Worm (Caenorhabditis elegans) whole organism, young adult: ENCODE data around the gene ins-34.

ENCODE experiments used
- B0019.2 ChIP-seq: fragments of 200-800 bp; sonication (Bioruptor generic); conservative IDR thresholded peaks from 2 replicates; pipeline ENCODE4 v1.3.6; 2022; ENCODE audit warnings: missing genetic modification reagents, missing genetic modification characterization, missing compliant biosample characterization
- B0336.3 ChIP-seq: fragments of 200-800 bp; sonication (Bioruptor generic); IDR thresholded peaks from 2 replicates; pipeline ENCODE4 v1.3.6; 2022; ENCODE audit warnings: missing genetic modification characterization, missing compliant biosample characterization
- F33H1.4 ChIP-seq: fragments of 200-800 bp; sonication (Bioruptor generic); IDR thresholded peaks from 2 replicates; pipeline ENCODE4 v1.3.6; 2022; ENCODE audit warnings: missing genetic modification reagents, missing genetic modification characterization, missing compliant biosample characterization
- F52B5.7 ChIP-seq: sonication (generic microtip); optimal IDR thresholded peaks from 2 replicates; lab custom pipeline; 2016; ENCODE audit warnings: mild to moderate bottlenecking, missing genetic modification characterization, missing compliant biosample characterization
- F57C9.4 ChIP-seq: sonication (generic microtip); optimal IDR thresholded peaks from 2 replicates; lab custom pipeline; 2017; ENCODE audit warnings: mild to moderate bottlenecking, missing genetic modification characterization, missing compliant biosample characterization
- K12H6.12 ChIP-seq: fragments of 200-800 bp; sonication (Bioruptor generic); optimal IDR thresholded peaks from 2 replicates; lab custom pipeline; 2018; ENCODE audit warnings: mild to moderate bottlenecking, missing genetic modification characterization, missing compliant biosample characterization
- T07F8.4 ChIP-seq: sonication (generic microtip); optimal IDR thresholded peaks from 2 replicates; lab custom pipeline; 2016; ENCODE audit warnings: mild to moderate bottlenecking, missing genetic modification characterization, moderate library complexity, missing compliant biosample characterization
- Y67H2A.10 ChIP-seq: fragments of 200-800 bp; sonication (Bioruptor generic); conservative IDR thresholded peaks from 2 replicates; pipeline ENCODE4 v1.3.6; 2022; ENCODE audit warnings: missing genetic modification reagents, missing genetic modification characterization, missing compliant biosample characterization
- Y79H2A.3 ChIP-seq: fragments of 200-800 bp; sonication (Bioruptor generic); conservative IDR thresholded peaks from 2 replicates; pipeline ENCODE4 v1.3.6; 2022; ENCODE audit warnings: missing genetic modification reagents, missing genetic modification characterization, missing compliant biosample characterization
- ZK185.1 ChIP-seq: sonication (generic microtip); optimal IDR thresholded peaks from 2 replicates; lab custom pipeline; 2016; ENCODE audit warnings: mild to moderate bottlenecking, missing genetic modification characterization, missing compliant biosample characterization; ENCODE audit not compliant: poor library complexity, severe bottlenecking
- ama-1 ChIP-seq, 3 experiments: fragments of 150-350 bp in 1 of 3; sonication (generic microtip) in 2 of 3; optimal IDR thresholded peaks; 2 replicates each; lab custom pipeline; 2014 to 2018; ENCODE audit warnings: missing biosample characterization in 2 of 3, missing genetic modification characterization in 2 of 3, missing genetic modification reagents in 2 of 3
- atf-7 ChIP-seq: sonication (generic microtip); optimal IDR thresholded peaks from 2 replicates; lab custom pipeline; 2017; ENCODE audit warnings: mild to moderate bottlenecking, missing genetic modification characterization, missing compliant biosample characterization
- bed-1 ChIP-seq: fragments of 200-800 bp; sonication (Bioruptor generic); IDR thresholded peaks from 2 replicates; pipeline ENCODE4 v1.3.6; 2022; ENCODE audit warnings: missing genetic modification reagents, missing genetic modification characterization, missing compliant biosample characterization
- cebp-1 ChIP-seq, 2 experiments: fragments of 200-800 bp in 1 of 2; sonication (Bioruptor generic) in 1 of 2; sonication (generic microtip) in 1 of 2; IDR thresholded peaks in 1 of 2; optimal IDR thresholded peaks in 1 of 2; 2 replicates each; pipeline versions ENCODE4 v1.3.6 to Lab custom; 2017 to 2022; ENCODE audit warnings: missing compliant biosample characterization in 2 of 2, missing genetic modification characterization in 2 of 2, mild to moderate bottlenecking in 1 of 2, missing genetic modification reagents in 1 of 2, moderate library complexity in 1 of 2
- cebp-2 ChIP-seq: fragments of 200-800 bp; sonication (Bioruptor generic); IDR thresholded peaks from 2 replicates; pipeline ENCODE4 v1.3.6; 2022; ENCODE audit warnings: missing genetic modification characterization, missing compliant biosample characterization
- ceh-100 ChIP-seq: fragments of 200-800 bp; sonication (Bioruptor generic); IDR thresholded peaks from 2 replicates; pipeline ENCODE4 v1.3.6; 2022; ENCODE audit warnings: missing genetic modification reagents, missing genetic modification characterization, missing compliant biosample characterization
- ceh-58 ChIP-seq: fragments of 200-800 bp; sonication (Bioruptor generic); IDR thresholded peaks from 2 replicates; pipeline ENCODE4 v1.3.6; 2022; ENCODE audit warnings: missing genetic modification characterization, missing compliant biosample characterization
- ceh-91 ChIP-seq: fragments of 200-800 bp; sonication (Bioruptor generic); IDR thresholded peaks from 2 replicates; pipeline ENCODE4 v1.3.6; 2022; ENCODE audit warnings: missing genetic modification reagents, missing genetic modification characterization, missing compliant biosample characterization
- chd-7 ChIP-seq: sonication (generic microtip); optimal IDR thresholded peaks from 2 replicates; lab custom pipeline; 2016; ENCODE audit warnings: mild to moderate bottlenecking, missing genetic modification characterization, moderate library complexity, missing compliant biosample characterization
- dpl-1 ChIP-seq: fragments of 150-350 bp; optimal IDR thresholded peaks from 2 replicates; lab custom pipeline; 2014; ENCODE audit warnings: missing biosample characterization, missing genetic modification reagents, missing genetic modification characterization
- egl-18 ChIP-seq: fragments of 200-800 bp; sonication (Bioruptor generic); IDR thresholded peaks from 2 replicates; pipeline ENCODE4 v1.3.6; 2022; ENCODE audit warnings: missing genetic modification reagents, missing genetic modification characterization, missing compliant biosample characterization
- egl-44 ChIP-seq: fragments of 200-800 bp; sonication (Bioruptor generic); IDR thresholded peaks from 2 replicates; pipeline ENCODE4 v1.3.6; 2022; ENCODE audit warnings: missing genetic modification reagents, missing genetic modification characterization, missing compliant biosample characterization
- hrde-1 ChIP-seq: sonication (generic microtip); optimal IDR thresholded peaks from 2 replicates; lab custom pipeline; 2016; ENCODE audit warnings: missing genetic modification characterization, mild to moderate bottlenecking, missing compliant biosample characterization, moderate library complexity, missing genotype, missing genetic modification reagents, borderline replicate concordance
- let-526 ChIP-seq: fragments of 200-800 bp; sonication (Bioruptor generic); IDR thresholded peaks from 2 replicates; pipeline ENCODE4 v1.3.6; 2022; ENCODE audit warnings: missing genetic modification reagents, missing genetic modification characterization, missing compliant biosample characterization
- lin-35 ChIP-seq, 3 experiments: fragments of 150-350 bp in 2 of 3; sonication (generic microtip) in 1 of 3; optimal IDR thresholded peaks; 2 replicates each; lab custom pipeline; 2014 to 2018; ENCODE audit warnings: missing biosample characterization in 3 of 3, missing genetic modification characterization in 3 of 3, missing genetic modification reagents in 3 of 3
- madf-6 ChIP-seq: fragments of 200-800 bp; sonication (Bioruptor generic); IDR thresholded peaks from 2 replicates; pipeline ENCODE4 v1.3.6; 2022; ENCODE audit warnings: missing genetic modification reagents, missing genetic modification characterization, missing compliant biosample characterization
- nfya-1 ChIP-seq: sonication (generic microtip); optimal IDR thresholded peaks from 2 replicates; lab custom pipeline; 2017; ENCODE audit warnings: antibody characterized with exemption, missing compliant biosample characterization, missing genetic modification characterization, borderline replicate concordance; ENCODE audit not compliant: insufficient read depth
- nfya-2 ChIP-seq: fragments of 200-800 bp; sonication (Bioruptor generic); IDR thresholded peaks from 2 replicates; pipeline ENCODE4 v1.3.6; 2022; ENCODE audit warnings: missing genetic modification reagents, missing genetic modification characterization, missing compliant biosample characterization
- nhr-120 ChIP-seq: fragments of 200-800 bp; sonication (Bioruptor generic); IDR thresholded peaks from 2 replicates; pipeline ENCODE4 v1.3.6; 2022; ENCODE audit warnings: missing genetic modification characterization, missing compliant biosample characterization
- nhr-179 ChIP-seq: sonication (generic microtip); optimal IDR thresholded peaks from 2 replicates; lab custom pipeline; 2016; ENCODE audit warnings: mild to moderate bottlenecking, missing genetic modification characterization, missing compliant biosample characterization
- nhr-27 ChIP-seq: fragments of 200-800 bp; sonication (Bioruptor generic); optimal IDR thresholded peaks from 2 replicates; lab custom pipeline; 2018; ENCODE audit warnings: mild to moderate bottlenecking, missing genetic modification characterization, moderate library complexity, missing compliant biosample characterization
- pha-4 ChIP-seq: fragments of 150-350 bp; sonication (generic microtip); optimal IDR thresholded peaks from 2 replicates; lab custom pipeline; 2014; ENCODE audit warnings: missing biosample characterization, missing genetic modification reagents, missing genetic modification characterization
- repo-1 ChIP-seq: sonication (generic microtip); optimal IDR thresholded peaks from 2 replicates; lab custom pipeline; 2017; ENCODE audit warnings: mild to moderate bottlenecking, missing genetic modification characterization, missing compliant biosample characterization
- snpc-1.1 ChIP-seq: sonication (generic microtip); optimal IDR thresholded peaks from 2 replicates; lab custom pipeline; 2017; ENCODE audit warnings: missing genetic modification characterization, mild to moderate bottlenecking, missing compliant biosample characterization, antibody characterized with exemption, moderate library complexity, missing genotype, missing genetic modification reagents; ENCODE audit not compliant: insufficient read depth
- sptf-2 ChIP-seq: fragments of 200-800 bp; sonication (Bioruptor generic); optimal IDR thresholded peaks from 2 replicates; lab custom pipeline; 2018; ENCODE audit warnings: mild to moderate bottlenecking, missing genetic modification characterization, missing compliant biosample characterization
- zfh-2 ChIP-seq: fragments of 200-800 bp; sonication (Bioruptor generic); conservative IDR thresholded peaks from 2 replicates; pipeline ENCODE4 v1.3.6; 2022; ENCODE audit warnings: missing genetic modification reagents, missing genetic modification characterization, missing compliant biosample characterization
- ztf-28 ChIP-seq: fragments of 200-800 bp; sonication (Bioruptor generic); IDR thresholded peaks from 2 replicates; pipeline ENCODE4 v1.3.6; 2022; ENCODE audit warnings: missing genetic modification reagents, missing genetic modification characterization, missing compliant biosample characterization

Gene ins-34

ce11 chrIV:14119327-14119726, 13.0 kb downstream of the ins-34 start:
- TF ChIP-seq ama-1 (optimal IDR thresholded peaks at IDR 0.05; lab: Kevin White, UChicago) (no peak), ama-1 (GFP tag; optimal IDR thresholded peaks at IDR 0.05; lab: Kevin White, UChicago) (no peak), nfya-1 (tag; lab: Kevin White, UChicago) (no peak), sptf-2 (GFP tag; lab: Kevin White, UChicago) (no peak), ceh-100 (GFP tag; lab: Robert Waterston, UW) (no peak), F33H1.4 (GFP tag; lab: Robert Waterston, UW) (no peak)

ce11 chrIV:14123956-14124355, 17.6 kb downstream of the ins-34 start, which contains the start of gene nkcc-1:
Gene nkcc-1, minus strand, starts transcription at chrIV:14124056.
- TF ChIP-seq nfya-1 (tag; lab: Kevin White, UChicago) (no peak), sptf-2 (GFP tag; lab: Kevin White, UChicago) (no peak), bed-1 (GFP tag; lab: Robert Waterston, UW) (no peak), nhr-120 (GFP tag; lab: Robert Waterston, UW) (no peak), B0019.2 (GFP tag; lab: Robert Waterston, UW) (no peak), ceh-91 (GFP tag; lab: Robert Waterston, UW) (no peak), pha-4 (tag; lab: Kevin White, UChicago) (no peak), ztf-28 (no peak), ceh-58 (GFP tag; lab: Robert Waterston, UW) (no peak)

DNA sequence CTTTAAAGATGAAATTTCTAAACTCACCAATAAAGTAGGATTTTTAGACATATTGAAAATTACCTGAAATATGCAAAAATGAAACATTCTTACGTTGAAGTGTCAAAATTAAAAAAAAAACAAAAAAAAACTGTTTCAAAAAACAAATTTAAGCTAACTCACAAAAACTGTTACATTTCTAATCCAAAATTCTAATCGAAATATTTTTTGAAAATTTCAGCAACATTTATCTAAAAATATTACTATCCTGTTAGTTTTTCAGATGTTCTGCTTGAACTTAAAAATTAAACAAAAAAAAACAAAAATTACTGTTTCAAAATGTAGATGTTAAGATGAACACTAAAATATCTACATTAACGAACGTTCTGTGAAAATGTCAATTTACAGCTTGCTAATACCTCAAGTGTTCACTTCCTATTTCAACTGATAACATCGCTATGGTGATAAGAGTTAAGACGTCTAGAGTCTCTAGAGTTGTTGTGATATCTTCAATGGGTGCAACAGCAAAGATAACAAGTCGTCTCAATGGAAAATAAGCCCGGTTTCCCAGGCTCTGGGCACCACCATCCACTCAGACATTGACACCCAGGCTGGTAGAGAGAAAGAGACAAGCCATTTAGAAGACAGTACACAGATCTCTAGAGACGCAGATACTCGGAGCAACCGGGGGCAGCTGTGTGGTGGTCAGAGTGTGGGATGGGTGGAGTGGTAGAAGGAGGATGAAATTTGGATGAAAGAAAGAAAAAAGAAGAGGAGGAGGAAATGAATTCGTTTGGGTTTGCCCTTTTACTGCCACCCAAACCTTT, 21.6 kb downstream of the ins-34 start, which contains the start of gene H12I19.115:
TSS of gene H12I19.115 (minus strand) at position 51 of the 806 bp plus-strand sequence.
- TF ChIP-seq Y79H2A.3 (GFP tag; lab: Robert Waterston, UW) (no peak), madf-6 (GFP tag; lab: Robert Waterston, UW) (no peak), cebp-1 (GFP tag; IDR thresholded peaks at IDR 0.05; lab: Robert Waterston, UW) (no peak), cebp-1 (tag; optimal IDR thresholded peaks at IDR 0.05; lab: Kevin White, UChicago) (no peak), T07F8.4 (no peak), snpc-1.1 (tag; lab: Kevin White, UChicago) (no peak), Y67H2A.10 (GFP tag; lab: Robert Waterston, UW) (no peak), cebp-2 (GFP tag; lab: Robert Waterston, UW) (no peak), hrde-1 (tag; lab: Kevin White, UChicago) (no peak), egl-44 (GFP tag; lab: Robert Waterston, UW) (no peak), let-526 (no peak)

DNA sequence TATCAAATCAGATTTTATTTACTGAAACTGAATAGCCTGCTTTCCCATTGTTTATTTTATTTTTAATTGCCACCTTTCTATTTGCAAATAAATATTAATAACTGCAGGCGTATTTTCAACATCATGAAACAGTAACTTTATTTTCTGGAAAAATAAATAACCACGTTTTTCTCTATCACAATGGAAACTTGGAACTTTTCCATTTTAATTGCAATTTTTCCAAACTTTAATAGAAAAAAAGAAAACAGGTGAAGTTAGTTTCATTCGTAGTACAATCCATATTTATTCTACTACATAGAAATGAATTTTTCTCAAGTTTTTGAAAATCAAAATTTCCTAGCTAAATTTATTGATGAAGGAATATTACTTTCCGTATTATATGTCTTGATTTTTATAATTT, 22.7 kb downstream of the ins-34 start, which contains the start of gene srz-42:
TSS of gene srz-42 (plus strand) at position 301 of the 400 bp plus-strand sequence.
- TF ChIP-seq zfh-2 (GFP tag; lab: Robert Waterston, UW) (no peak), nhr-179 (tag; lab: Kevin White, UChicago) (no peak), B0336.3 (GFP tag; lab: Robert Waterston, UW) (no peak), F52B5.7 (tag; lab: Kevin White, UChicago) (no peak), dpl-1 (GFP tag; lab: Kevin White, UChicago) (no peak), F57C9.4 (tag; lab: Kevin White, UChicago) (no peak), repo-1 (no peak), nfya-2 (GFP tag; lab: Robert Waterston, UW) (no peak), ZK185.1 (tag; lab: Kevin White, UChicago) (no peak), ceh-58 (GFP tag; lab: Robert Waterston, UW) (no peak), Y79H2A.3 (GFP tag; lab: Robert Waterston, UW) (no peak), nhr-27 (tag; lab: Kevin White, UChicago) (no peak), egl-18 (no peak), lin-35 (GFP tag; optimal IDR thresholded peaks at IDR 0.05; lab: Kevin White, UChicago) (no peak), chd-7 (tag; lab: Kevin White, UChicago) (no peak), K12H6.12 (no peak), atf-7 (tag; lab: Kevin White, UChicago) (no peak)
